Worm (Caenorhabditis elegans) whole organism, midembryonic: ENCODE results near the gene ets-8.

Experiments used
- T22C8.4 ChIP-seq: fragments of 200-800 bp; sonication (Bioruptor generic); IDR thresholded peaks from 2 replicates; pipeline ENCODE4 v1.3.6; 2022; ENCODE audit warnings: missing genetic modification characterization, missing compliant biosample characterization
- cog-1 ChIP-seq: sonication (generic microtip); optimal IDR thresholded peaks from 2 replicates; lab custom pipeline; 2016; ENCODE audit warnings: missing genetic modification characterization, missing compliant biosample characterization
- klf-2 ChIP-seq: fragments of 200-800 bp; sonication (Bioruptor generic); conservative IDR thresholded peaks from 2 replicates; pipeline ENCODE4 v1.3.6; 2022; ENCODE audit warnings: missing genetic modification reagents, missing genetic modification characterization, missing compliant biosample characterization
- ref-1 ChIP-seq: fragments of 200-800 bp; sonication (Bioruptor generic); conservative IDR thresholded peaks from 2 replicates; pipeline ENCODE4 v1.3.6; 2022; ENCODE audit warnings: missing genetic modification reagents, missing genetic modification characterization, missing compliant biosample characterization
- ztf-23 ChIP-seq: fragments of 200-800 bp; sonication (Bioruptor generic); IDR thresholded peaks from 2 replicates; pipeline ENCODE4 v1.3.6; 2022; ENCODE audit warnings: missing genetic modification reagents, missing genetic modification characterization, missing compliant biosample characterization
- ztf-29 ChIP-seq: fragments of 200-800 bp; sonication (Bioruptor generic); IDR thresholded peaks from 2 replicates; pipeline ENCODE4 v1.3.6; 2022; ENCODE audit warnings: missing genetic modification reagents, missing genetic modification characterization, missing compliant biosample characterization

ce11 chrIV:1148425-1149151 is 11.7 kb downstream of the ets-8 start:
- no peak for TF ChIP-seq ztf-23
- TF ChIP-seq ztf-29 (GFP tag; lab: Robert Waterston, UW): no peak
- TF ChIP-seq klf-2 (GFP tag; lab: Robert Waterston, UW): no peak
- TF ChIP-seq cog-1: no peak
- no peak for TF ChIP-seq T22C8.4 (GFP tag; lab: Robert Waterston, UW)
- no peak for TF ChIP-seq ref-1 (GFP tag; lab: Robert Waterston, UW)
